Worm (Caenorhabditis elegans) whole organism, mixed stage, embryonic: ENCODE data around the gene irld-64.

ENCODE experiments used
- M03D4.4 ChIP-seq: sonication (generic microtip); optimal IDR thresholded peaks from 2 replicates; lab custom pipeline; 2017; ENCODE audit warnings: mild to moderate bottlenecking, missing genetic modification characterization, missing compliant biosample characterization
- bed-3 ChIP-seq: fragments of 200-800 bp; sonication (Bioruptor generic); optimal IDR thresholded peaks from 3 replicates; lab custom pipeline; 2018; ENCODE audit warnings: mild to moderate bottlenecking, missing genetic modification characterization, moderate library complexity, missing compliant biosample characterization
- blmp-1 ChIP-seq: fragments of 150-350 bp; optimal IDR thresholded peaks from 2 replicates; lab custom pipeline; 2014; ENCODE audit warnings: missing biosample characterization, missing genetic modification characterization
- ceh-39 ChIP-seq: fragments of 150-350 bp; optimal IDR thresholded peaks from 2 replicates; lab custom pipeline; 2014; ENCODE audit warnings: missing biosample characterization, missing genetic modification characterization
- ceh-43 ChIP-seq: fragments of 200-800 bp; sonication (Bioruptor generic); optimal IDR thresholded peaks from 2 replicates; lab custom pipeline; 2018; ENCODE audit warnings: mild to moderate bottlenecking, missing genetic modification characterization, moderate library complexity, missing compliant biosample characterization
- ceh-83 ChIP-seq: fragments of 200-800 bp; sonication (Bioruptor generic); optimal IDR thresholded peaks from 2 replicates; lab custom pipeline; 2018; ENCODE audit warnings: mild to moderate bottlenecking, missing genetic modification characterization, missing compliant biosample characterization
- cnd-1 ChIP-seq: fragments of 200-800 bp; sonication (Bioruptor generic); optimal IDR thresholded peaks from 2 replicates; lab custom pipeline; 2018; ENCODE audit warnings: mild to moderate bottlenecking, missing genetic modification characterization, missing compliant biosample characterization
- drap-1 ChIP-seq: fragments of 200-800 bp; sonication (Bioruptor generic); optimal IDR thresholded peaks from 3 replicates; lab custom pipeline; 2018; ENCODE audit warnings: mild to moderate bottlenecking, missing genetic modification characterization, missing compliant biosample characterization
- elt-1 ChIP-seq: sonication (generic microtip); optimal IDR thresholded peaks from 2 replicates; lab custom pipeline; 2017; ENCODE audit warnings: missing genetic modification characterization, mild to moderate bottlenecking, missing compliant biosample characterization, antibody characterized with exemption, moderate library complexity, borderline replicate concordance; ENCODE audit not compliant: insufficient read depth
- elt-3 ChIP-seq: fragments of 150-350 bp; optimal IDR thresholded peaks from 2 replicates; lab custom pipeline; 2014; ENCODE audit warnings: missing biosample characterization, missing genetic modification characterization
- flh-1 ChIP-seq: fragments of 200-800 bp; sonication (Bioruptor generic); optimal IDR thresholded peaks from 2 replicates; lab custom pipeline; 2018; ENCODE audit warnings: mild to moderate bottlenecking, missing genetic modification characterization, moderate library complexity, missing compliant biosample characterization
- ham-2 ChIP-seq: fragments of 200-800 bp; sonication (Bioruptor generic); optimal IDR thresholded peaks from 2 replicates; lab custom pipeline; 2018; ENCODE audit warnings: mild to moderate bottlenecking, missing genetic modification characterization, missing compliant biosample characterization
- hlh-1 ChIP-seq: fragments of 150-350 bp; optimal IDR thresholded peaks from 2 replicates; lab custom pipeline; 2014; ENCODE audit warnings: missing biosample characterization, missing genetic modification reagents, missing genetic modification characterization
- lin-13 ChIP-seq: fragments of 150-350 bp; optimal IDR thresholded peaks from 2 replicates; lab custom pipeline; 2014; ENCODE audit warnings: missing biosample characterization, missing genetic modification characterization
- lin-32 ChIP-seq: fragments of 200-800 bp; sonication (Bioruptor generic); optimal IDR thresholded peaks from 2 replicates; lab custom pipeline; 2018; ENCODE audit warnings: mild to moderate bottlenecking, missing genetic modification characterization, missing compliant biosample characterization
- lsy-2 ChIP-seq: fragments of 150-350 bp; optimal IDR thresholded peaks from 2 replicates; lab custom pipeline; 2014; ENCODE audit warnings: missing biosample characterization, missing genetic modification characterization
- mab-5 ChIP-seq: fragments of 150-350 bp; optimal IDR thresholded peaks from 2 replicates; lab custom pipeline; 2014; ENCODE audit warnings: missing biosample characterization, missing genetic modification characterization
- mep-1 ChIP-seq: fragments of 150-350 bp; optimal IDR thresholded peaks from 2 replicates; lab custom pipeline; 2017; ENCODE audit warnings: missing biosample characterization, missing genetic modification reagents, missing genetic modification characterization, inconsistent platforms
- mls-2 ChIP-seq: sonication (generic microtip); optimal IDR thresholded peaks from 2 replicates; lab custom pipeline; 2016; ENCODE audit warnings: mild to moderate bottlenecking, missing genetic modification characterization, moderate library complexity, missing compliant biosample characterization
- nhr-12 ChIP-seq: fragments of 150-350 bp; optimal IDR thresholded peaks from 2 replicates; lab custom pipeline; 2014; ENCODE audit warnings: missing biosample characterization, missing genetic modification characterization
- nhr-2 ChIP-seq: fragments of 150-350 bp; optimal IDR thresholded peaks from 2 replicates; lab custom pipeline; 2014; ENCODE audit warnings: missing biosample characterization, missing genetic modification characterization
- nhr-76 ChIP-seq: sonication (generic microtip); optimal IDR thresholded peaks from 2 replicates; lab custom pipeline; 2017; ENCODE audit warnings: missing biosample characterization, missing genetic modification characterization
- pha-4 ChIP-seq: fragments of 150-350 bp; optimal IDR thresholded peaks from 2 replicates; lab custom pipeline; 2018; ENCODE audit warnings: missing biosample characterization, missing genetic modification reagents, missing genetic modification characterization
- sem-2 ChIP-seq: fragments of 200-800 bp; sonication (Bioruptor generic); optimal IDR thresholded peaks from 2 replicates; lab custom pipeline; 2018; ENCODE audit warnings: mild to moderate bottlenecking, missing genetic modification characterization, missing compliant biosample characterization
- snpc-4 ChIP-seq: fragments of 150-350 bp; optimal IDR thresholded peaks from 2 replicates; lab custom pipeline; 2014; ENCODE audit warnings: missing biosample characterization, missing genetic modification characterization
- sptf-1 ChIP-seq: sonication (generic microtip); optimal IDR thresholded peaks from 2 replicates; lab custom pipeline; 2017; ENCODE audit warnings: mild to moderate bottlenecking, missing genetic modification characterization, moderate library complexity, missing compliant biosample characterization
- tbx-8 ChIP-seq: fragments of 200-800 bp; sonication (Bioruptor generic); optimal IDR thresholded peaks from 2 replicates; lab custom pipeline; 2018; ENCODE audit warnings: mild to moderate bottlenecking, missing genetic modification characterization, moderate library complexity, missing compliant biosample characterization
- unc-120 ChIP-seq: sonication (generic microtip); optimal IDR thresholded peaks from 2 replicates; lab custom pipeline; 2017; ENCODE audit warnings: missing genetic modification characterization, missing compliant biosample characterization; ENCODE audit not compliant: poor library complexity, severe bottlenecking
- unc-39 ChIP-seq: fragments of 150-350 bp; optimal IDR thresholded peaks from 2 replicates; lab custom pipeline; 2014; ENCODE audit warnings: missing biosample characterization, missing genetic modification characterization
- zip-8 ChIP-seq: fragments of 150-350 bp; optimal IDR thresholded peaks from 2 replicates; lab custom pipeline; 2014; ENCODE audit warnings: missing biosample characterization, missing genetic modification characterization
- ztf-11 ChIP-seq: fragments of 150-350 bp; optimal IDR thresholded peaks from 2 replicates; lab custom pipeline; 2014; ENCODE audit warnings: missing biosample characterization, missing genetic modification characterization

The irld-64 gene

DNA sequence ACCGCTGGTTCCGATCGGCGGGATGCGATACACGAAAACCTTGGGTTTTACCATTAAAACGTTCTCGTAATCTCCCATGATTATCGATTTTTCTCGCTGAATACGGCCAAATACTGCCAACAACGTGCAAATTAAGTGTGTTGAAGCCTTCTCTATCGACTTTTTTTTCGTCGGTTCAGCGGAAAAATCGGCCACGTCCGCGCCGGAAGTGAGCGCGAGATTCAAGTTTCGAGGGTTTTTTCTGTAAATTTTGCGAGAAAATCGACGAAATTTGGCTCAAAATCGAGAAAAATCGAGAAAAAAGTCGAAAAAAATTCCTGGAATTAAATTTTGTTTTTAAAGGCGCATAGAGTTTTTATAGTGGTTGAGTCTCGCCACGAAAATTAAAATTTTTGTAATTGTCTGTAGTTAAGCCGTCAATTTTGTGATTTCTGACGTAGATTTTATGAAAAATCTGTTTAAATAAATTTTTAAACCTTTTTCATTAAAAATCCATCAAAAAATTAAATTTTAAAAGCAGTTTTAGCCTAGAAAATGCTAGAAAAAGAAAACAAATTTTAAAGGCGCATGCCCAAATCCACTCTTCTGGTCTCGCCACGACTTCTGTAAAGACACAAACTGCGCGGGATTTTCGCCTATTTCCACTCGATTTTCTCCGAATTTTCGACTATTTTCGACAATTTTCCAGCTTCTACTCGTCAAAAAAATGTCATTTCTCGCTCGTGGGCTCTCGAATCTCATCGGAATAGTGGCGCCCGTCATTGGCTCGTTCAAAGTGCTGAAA lies 11.1 kb downstream of the irld-64 start, which contains the start of the genes ncap-1 and Y110A2AR.1:
ncap-1 (minus strand) TSS at position 241 of the 784 bp plus-strand sequence.
Y110A2AR.1 (plus strand) TSS at position 637 of the 784 bp plus-strand sequence.
- TF ChIP-seq ceh-83, result no peak
- no peak for TF ChIP-seq lin-32
- TF ChIP-seq unc-39 (tag; lab: Kevin White, UChicago), result no peak
- no peak for TF ChIP-seq lsy-2
- no peak for TF ChIP-seq nhr-12 (tag; lab: Kevin White, UChicago)
- no peak for TF ChIP-seq bed-3 (GFP tag; lab: Kevin White, UChicago)
- no peak for TF ChIP-seq ztf-11 (tag; lab: Kevin White, UChicago)
- TF ChIP-seq cnd-1 (tag; lab: Kevin White, UChicago), result no peak
- no peak for TF ChIP-seq hlh-1 (tag; lab: Kevin White, UChicago)
- no peak for TF ChIP-seq tbx-8 (GFP tag; lab: Kevin White, UChicago)
- TF ChIP-seq ceh-43 (GFP tag; lab: Kevin White, UChicago), result no peak
- no peak for TF ChIP-seq drap-1 (GFP tag; lab: Kevin White, UChicago)
- no peak for TF ChIP-seq sptf-1 (tag; lab: Kevin White, UChicago)
- TF ChIP-seq ham-2 (GFP tag; lab: Kevin White, UChicago), result no peak
- TF ChIP-seq elt-1 (tag; lab: Kevin White, UChicago), result no peak

DNA sequence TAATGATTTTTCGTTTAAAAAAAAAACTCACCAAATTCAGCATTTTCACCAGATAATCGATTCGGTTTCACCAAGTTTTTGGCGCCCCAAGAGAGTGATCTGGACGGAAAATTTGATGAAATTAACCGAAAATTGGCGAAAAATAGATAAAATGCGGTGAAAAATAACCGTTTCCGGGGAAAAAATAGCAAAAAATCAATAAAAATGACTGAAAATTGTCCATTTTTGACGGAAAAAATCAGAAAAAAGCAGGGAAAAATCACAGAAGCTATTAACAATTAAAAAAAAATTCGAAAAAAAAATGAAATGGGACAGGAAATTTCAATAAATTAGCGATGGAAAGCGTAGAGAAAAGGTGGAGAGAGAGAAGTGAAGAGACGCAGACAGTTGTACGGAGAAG lies 16.9 kb downstream of the irld-64 start, which contains the start of gene ubc-15:
ubc-15 (minus strand) TSS at position 101 of the 400 bp plus-strand sequence.
- TF ChIP-seq ztf-11 (tag; lab: Kevin White, UChicago) (no peak), cnd-1 (tag; lab: Kevin White, UChicago) (no peak), sptf-1 (tag; lab: Kevin White, UChicago) (no peak)

DNA sequence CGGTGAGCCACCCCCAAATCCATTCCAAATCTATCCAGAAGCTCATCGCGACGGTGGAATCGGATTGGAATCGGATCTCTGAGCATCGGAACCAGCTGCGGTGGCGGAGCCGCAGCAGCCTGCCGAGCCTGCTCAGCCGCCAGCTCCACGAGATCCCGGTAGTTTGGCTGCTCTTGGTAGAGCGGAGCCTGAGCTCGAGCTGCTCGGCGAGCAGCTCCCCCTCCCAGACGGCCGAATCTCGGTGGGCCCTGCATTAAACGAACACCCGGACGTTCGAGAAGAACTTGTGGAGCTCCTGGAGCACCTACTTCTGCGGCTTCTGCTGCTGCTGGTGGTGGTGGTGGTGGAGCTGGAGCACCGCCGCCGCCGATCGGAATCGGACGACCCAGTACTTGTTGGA lies 26.7 kb downstream of the irld-64 start:
- no peak for TF ChIP-seq drap-1 (GFP tag; lab: Kevin White, UChicago)
- no peak for TF ChIP-seq sptf-1 (tag; lab: Kevin White, UChicago)
- TF ChIP-seq nhr-76, result no peak
- no peak for TF ChIP-seq blmp-1 (tag; lab: Kevin White, UChicago)
- TF ChIP-seq flh-1, result no peak
- no peak for TF ChIP-seq zip-8 (tag; lab: Kevin White, UChicago)
- no peak for TF ChIP-seq tbx-8 (GFP tag; lab: Kevin White, UChicago)
- no peak for TF ChIP-seq mep-1 (tag; lab: Kevin White, UChicago)
- no peak for TF ChIP-seq ceh-43 (GFP tag; lab: Kevin White, UChicago)
- no peak for TF ChIP-seq lin-32
- TF ChIP-seq nhr-2, result no peak
- no peak for TF ChIP-seq sem-2 (GFP tag; lab: Kevin White, UChicago)
- no peak for TF ChIP-seq mls-2 (tag; lab: Kevin White, UChicago)
- TF ChIP-seq ztf-11 (tag; lab: Kevin White, UChicago), result no peak

DNA sequence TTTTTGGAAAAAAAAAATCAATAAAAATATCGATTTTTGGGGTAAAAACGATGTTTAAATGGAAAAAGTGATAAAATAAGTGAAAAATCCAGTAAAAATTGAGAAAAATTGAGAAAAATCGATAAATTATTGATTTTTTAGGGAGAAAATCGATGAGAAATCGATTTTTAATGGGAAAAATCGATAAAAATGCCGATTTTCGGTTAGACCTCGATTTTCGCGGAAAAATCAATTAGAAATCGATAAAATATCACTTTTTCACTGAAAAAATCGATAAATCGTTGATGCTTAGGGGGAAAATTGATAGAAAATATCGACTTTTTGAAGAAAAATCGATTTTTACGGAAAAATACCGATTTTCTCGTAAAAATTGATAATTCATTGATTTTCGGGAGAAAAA lies 29.2 kb downstream of the irld-64 start:
- TF ChIP-seq tbx-8 (GFP tag; lab: Kevin White, UChicago) (no peak), hlh-1 (tag; lab: Kevin White, UChicago) (no peak), unc-39 (tag; lab: Kevin White, UChicago) (no peak), lsy-2 (no peak), ztf-11 (tag; lab: Kevin White, UChicago) (no peak), cnd-1 (tag; lab: Kevin White, UChicago) (no peak), elt-3 (no peak), zip-8 (tag; lab: Kevin White, UChicago) (no peak), ceh-39 (tag; lab: Kevin White, UChicago) (no peak), nhr-2 (no peak), mls-2 (tag; lab: Kevin White, UChicago) (no peak), mab-5 (tag; lab: Kevin White, UChicago) (no peak)

DNA sequence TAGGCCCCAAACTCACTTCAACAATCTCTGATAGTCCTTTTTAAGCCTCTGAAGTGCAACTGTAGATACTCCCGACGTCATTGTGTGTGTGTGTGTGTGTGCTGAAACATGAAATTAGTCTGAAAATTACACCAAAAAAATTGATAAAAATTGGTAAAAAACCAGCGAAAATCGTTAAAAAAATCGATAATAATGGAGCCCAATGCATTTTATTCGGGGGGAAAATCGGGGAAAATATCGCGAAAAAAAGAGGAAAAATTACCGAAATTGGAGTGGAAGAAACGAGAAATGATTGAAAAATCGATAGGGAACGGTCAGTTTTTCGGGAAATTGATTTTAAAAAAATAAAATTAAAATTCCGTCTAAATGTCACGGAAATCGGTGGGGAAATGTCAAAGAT lies 30.2 kb downstream of the irld-64 start, which contains the start of gene ubc-26:
ubc-26 (minus strand) TSS at position 101 of the 400 bp plus-strand sequence.
- TF ChIP-seq elt-1 (tag; lab: Kevin White, UChicago) (no peak), snpc-4 (tag; lab: Kevin White, UChicago) (no peak), pha-4 (no peak), M03D4.4 (tag; lab: Kevin White, UChicago) (no peak), tbx-8 (GFP tag; lab: Kevin White, UChicago) (no peak), ceh-83 (no peak), unc-120 (tag; lab: Kevin White, UChicago) (no peak), cnd-1 (tag; lab: Kevin White, UChicago) (no peak), blmp-1 (tag; lab: Kevin White, UChicago) (no peak), nhr-2 (no peak), ham-2 (GFP tag; lab: Kevin White, UChicago) (no peak), drap-1 (GFP tag; lab: Kevin White, UChicago) (no peak), ceh-43 (GFP tag; lab: Kevin White, UChicago) (no peak), lin-32 (no peak), unc-39 (tag; lab: Kevin White, UChicago) (no peak), bed-3 (GFP tag; lab: Kevin White, UChicago) (no peak), mab-5 (tag; lab: Kevin White, UChicago) (no peak), nhr-12 (tag; lab: Kevin White, UChicago) (no peak), lin-13 (tag; lab: Kevin White, UChicago) (no peak), mep-1 (tag; lab: Kevin White, UChicago) (no peak)
